Fruit fly (Drosophila melanogaster): ENCODE results near the gene CG10214.

CG10214 gene

dm6 chr3R:23734573-23735404, 32.5 kb downstream of the CG10214 start:
- TF ChIP-seq CG17801 (GFP tag; optimal IDR thresholded peaks at IDR 0.05; ENCODE audit: partially characterized antibody): no peak

dm6 chr3R:23733771-23734170, 33.5 kb downstream of the CG10214 start:
- no peak for TF ChIP-seq CG17801 (GFP tag; optimal IDR thresholded peaks at IDR 0.05; ENCODE audit: partially characterized antibody)

dm6 chr3R:23732990-23733512, 34.2 kb downstream of the CG10214 start, which contains the start of the genes Hmgcr and Rpn9:
Hmgcr (plus strand) TSS chr3R:23733324.
Rpn9 (minus strand) TSS chr3R:23733462.
- TF ChIP-seq CG17801 (GFP tag; optimal IDR thresholded peaks at IDR 0.05; ENCODE audit: partially characterized antibody): peak; percentile 37

- TF ChIP-seq CG17801 (GFP tag; optimal IDR thresholded peaks at IDR 0.05; ENCODE audit: partially characterized antibody): no peak
Measured at dm6 chr3R:23732533-23732932, 34.8 kb downstream of the CG10214 start.

dm6 chr3R:23730472-23730801, 36.9 kb downstream of the CG10214 start:
- no peak for TF ChIP-seq CG17801 (GFP tag; optimal IDR thresholded peaks at IDR 0.05; ENCODE audit: partially characterized antibody)

- no peak for TF ChIP-seq CG17801 (GFP tag; optimal IDR thresholded peaks at IDR 0.05; ENCODE audit: partially characterized antibody)
Measured at dm6 chr3R:23729632-23730471, 37.4 kb downstream of the CG10214 start.

- no peak for TF ChIP-seq CG17801 (GFP tag; optimal IDR thresholded peaks at IDR 0.05; ENCODE audit: partially characterized antibody)
Measured at dm6 chr3R:23729066-23729465, 38.2 kb downstream of the CG10214 start.

dm6 chr3R:23728086-23728485, 39.2 kb downstream of the CG10214 start:
- peak; percentile 69 for TF ChIP-seq CG17801 (GFP tag; optimal IDR thresholded peaks at IDR 0.05; ENCODE audit: partially characterized antibody)

dm6 chr3R:23727657-23728056, 39.6 kb downstream of the CG10214 start:
- no peak for TF ChIP-seq CG17801 (GFP tag; optimal IDR thresholded peaks at IDR 0.05; ENCODE audit: partially characterized antibody)

- TF ChIP-seq CG17801 (GFP tag; optimal IDR thresholded peaks at IDR 0.05; ENCODE audit: partially characterized antibody): peak; percentile 51
Measured at dm6 chr3R:23726740-23727139, 40.5 kb downstream of the CG10214 start.

dm6 chr3R:23725711-23726349, 41.5 kb downstream of the CG10214 start:
- no peak for TF ChIP-seq CG17801 (GFP tag; optimal IDR thresholded peaks at IDR 0.05; ENCODE audit: partially characterized antibody)

dm6 chr3R:23724843-23725506, 42.3 kb downstream of the CG10214 start:
- no peak for TF ChIP-seq CG17801 (GFP tag; optimal IDR thresholded peaks at IDR 0.05; ENCODE audit: partially characterized antibody)

- TF ChIP-seq CG17801 (GFP tag; optimal IDR thresholded peaks at IDR 0.05; ENCODE audit: partially characterized antibody): peak; percentile 17
Measured at dm6 chr3R:23723381-23724034, 43.8 kb downstream of the CG10214 start.

- no peak for TF ChIP-seq CG17801 (GFP tag; optimal IDR thresholded peaks at IDR 0.05; ENCODE audit: partially characterized antibody)
Measured at dm6 chr3R:23722680-23723372, 44.5 kb downstream of the CG10214 start, which contains the start of gene CG10365. CG10365 (plus strand) TSS chr3R:23723331.

Measured in ovary, adult (tissue).